Worm (Caenorhabditis elegans): ENCODE measurements around the gene K07F5.17.

The K07F5.17 gene

ce11 chrIV:9801418-9801817, 40.8 kb upstream of the K07F5.17 start (continued):
- peak; percentile 18 for TF ChIP-seq attf-5 (GFP tag; optimal IDR thresholded peaks at IDR 0.05)
- TF ChIP-seq snpc-1.3 (tag; optimal IDR thresholded peaks at IDR 0.05; ENCODE audit: insufficient read depth): no peak
- TF ChIP-seq rpc-1 (optimal IDR thresholded peaks at IDR 0.05): no peak
- TF ChIP-seq rpc-1 (tag; optimal IDR thresholded peaks at IDR 0.05): no peak
- TF ChIP-seq madf-8 (GFP tag; conservative IDR thresholded peaks at IDR 0.05): no peak
- TF ChIP-seq repo-1 (tag; optimal IDR thresholded peaks at IDR 0.05): peak; percentile 46
- TF ChIP-seq mcd-1 (GFP tag; IDR thresholded peaks at IDR 0.05): no peak
- no peak for TF ChIP-seq ztf-18 (tag; optimal IDR thresholded peaks at IDR 0.05)
- no peak for TF ChIP-seq tbx-9 (tag; optimal IDR thresholded peaks at IDR 0.05; ENCODE audit: borderline replicate concordance)
- TF ChIP-seq ztf-22 (GFP tag; optimal IDR thresholded peaks at IDR 0.05): peak; percentile 90
- TF ChIP-seq athp-1 (tag; optimal IDR thresholded peaks at IDR 0.05): no peak
- no peak for TF ChIP-seq let-526 (GFP tag; IDR thresholded peaks at IDR 0.05)
- TF ChIP-seq tlf-1 (GFP tag; optimal IDR thresholded peaks at IDR 0.05): peak; percentile 54
- no peak for TF ChIP-seq Y53F4B.3 (GFP tag; IDR thresholded peaks at IDR 0.05)
- no peak for TF ChIP-seq cebp-2 (GFP tag; IDR thresholded peaks at IDR 0.05)
- TF ChIP-seq lin-40 (tag; optimal IDR thresholded peaks at IDR 0.05): peak; percentile 31

ce11 chrIV:9802711-9803110, 39.5 kb upstream of the K07F5.17 start, which contains the start of gene fat-3:
Gene fat-3 (plus strand): TSS chrIV:9803023.
- TF ChIP-seq nhr-80 (tag; optimal IDR thresholded peaks at IDR 0.05) (peak; percentile 75), hmg-1.2 (GFP tag; IDR thresholded peaks at IDR 0.05) (peak; percentile 53; the same call in 1 of the 2 replicates), ztf-26 (tag; optimal IDR thresholded peaks at IDR 0.05) (no peak), somi-1 (GFP tag; optimal IDR thresholded peaks at IDR 0.05) (no peak)

DNA sequence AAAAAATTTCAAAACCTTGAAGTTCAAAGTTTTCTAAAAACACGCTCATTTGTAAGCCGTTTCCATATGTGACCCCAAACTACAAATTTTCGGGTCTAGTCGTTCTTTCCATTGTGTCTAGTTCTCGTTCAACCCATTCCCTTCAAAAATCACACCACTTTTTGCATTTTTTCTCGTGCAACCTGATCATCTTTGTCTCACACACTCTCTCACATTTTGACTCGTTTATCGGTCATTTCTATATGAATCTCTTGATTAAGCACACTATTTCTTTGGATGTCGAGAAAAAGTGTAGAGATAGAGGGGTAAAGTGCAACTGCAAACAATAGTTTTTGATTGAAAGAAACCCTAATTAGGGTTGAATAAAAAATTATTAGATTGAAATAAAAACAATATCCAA, 38.6 kb upstream of the K07F5.17 start:
- TF ChIP-seq tbp1 (GFP tag; optimal IDR thresholded peaks at IDR 0.05) (peak; percentile 24), nhr-27 (tag; optimal IDR thresholded peaks at IDR 0.05) (no peak), egl-44 (GFP tag; IDR thresholded peaks at IDR 0.05) (0 out of 2 replicates have a peak, but pooled peaks have one; percentile 15), madf-6 (GFP tag; IDR thresholded peaks at IDR 0.05) (no peak), ceh-100 (GFP tag; IDR thresholded peaks at IDR 0.05) (no peak), pha-4 (tag; optimal IDR thresholded peaks at IDR 0.05) (no peak), mcd-1 (GFP tag; IDR thresholded peaks at IDR 0.05) (no peak), aptf-3 (GFP tag; IDR thresholded peaks at IDR 0.05) (no peak), hmg-1.2 (GFP tag; IDR thresholded peaks at IDR 0.05) (peak; percentile 75; the same call in 1 of the 2 replicates), ets-4 (GFP tag; optimal IDR thresholded peaks at IDR 0.05) (peak; percentile 35), Y79H2A.3 (GFP tag; conservative IDR thresholded peaks at IDR 0.05) (no peak), madf-10 (tag; optimal IDR thresholded peaks at IDR 0.05) (peak; percentile 29), lsl-1 (GFP tag; optimal IDR thresholded peaks at IDR 0.05) (no peak), F49E8.2 (tag; optimal IDR thresholded peaks at IDR 0.05; ENCODE audit: insufficient read depth) (no peak), ceh-58 (GFP tag; IDR thresholded peaks at IDR 0.05) (no peak), attf-5 (GFP tag; optimal IDR thresholded peaks at IDR 0.05) (peak; percentile 16), mel-28 (tag; optimal IDR thresholded peaks at IDR 0.05; ENCODE audit: borderline replicate concordance) (no peak), attf-6 (GFP tag; IDR thresholded peaks at IDR 0.05) (no peak), attf-3 (GFP tag; conservative IDR thresholded peaks at IDR 0.05) (no peak), lin-40 (tag; optimal IDR thresholded peaks at IDR 0.05) (peak; percentile 18), lag-1 (GFP tag; IDR thresholded peaks at IDR 0.05) (no peak), lin-35 (GFP tag; optimal IDR thresholded peaks at IDR 0.05) (no peak), rcor-1 (GFP tag; IDR thresholded peaks at IDR 0.05) (no peak), die-1 (tag; optimal IDR thresholded peaks at IDR 0.05) (no peak), ztf-28 (GFP tag; IDR thresholded peaks at IDR 0.05) (no peak), cebp-1 (GFP tag; IDR thresholded peaks at IDR 0.05) (no peak), cebp-1 (tag; optimal IDR thresholded peaks at IDR 0.05) (peak; percentile 55), B0336.3 (GFP tag; IDR thresholded peaks at IDR 0.05) (peak; percentile 42; the same call in 1 of the 2 replicates), nhr-80 (tag; optimal IDR thresholded peaks at IDR 0.05) (peak; percentile 74)
